Fruit fly (Drosophila melanogaster): Measurements from ENCODE around the gene CG7772.

CG7772 gene

DNA sequence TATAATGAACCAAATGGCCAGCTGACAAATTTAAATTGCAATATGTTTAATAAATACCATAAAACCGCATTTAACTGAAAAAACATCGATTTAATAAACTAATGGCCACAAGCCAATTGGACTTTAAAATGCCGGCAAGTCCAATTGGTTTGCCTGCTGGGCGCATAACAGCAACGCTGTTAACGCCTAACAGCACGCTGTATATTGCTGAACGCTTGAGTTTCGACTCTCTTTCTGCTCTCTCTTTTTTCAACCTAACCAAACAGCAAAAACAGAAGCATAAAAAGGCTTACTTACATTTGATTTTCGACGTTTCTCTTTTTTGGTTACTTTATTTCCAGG is 21.0 kb downstream of the CG7772 start (continued):
- TF ChIP-seq Gsc (GFP tag; IDR thresholded peaks at IDR 0.05): no peak
- peak; percentile 98 for TF ChIP-seq CG17186 (GFP tag; optimal IDR thresholded peaks at IDR 0.05)

DNA sequence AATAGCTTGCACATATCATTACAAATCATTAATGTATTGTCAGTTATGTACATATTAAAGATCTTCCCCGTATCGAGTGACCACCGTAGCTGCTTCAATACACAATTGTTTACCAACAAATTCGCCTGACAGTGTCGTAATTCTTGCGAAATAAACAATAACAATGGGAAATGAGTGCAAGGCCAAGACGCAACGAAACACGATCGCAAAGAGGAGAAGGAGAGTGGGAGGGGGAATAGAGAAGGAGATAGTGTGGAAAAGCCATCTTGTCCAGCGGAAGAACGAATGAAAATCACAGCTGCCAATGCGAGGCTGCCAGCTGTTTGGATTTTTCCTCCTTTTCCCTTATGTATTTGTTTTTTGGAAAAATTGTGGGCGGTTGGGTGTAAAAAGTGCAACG is 21.8 kb downstream of the CG7772 start:
- TF ChIP-seq lab (GFP tag; optimal IDR thresholded peaks at IDR 0.05): no peak
- peak; percentile 20 for TF ChIP-seq stwl (tag; optimal IDR thresholded peaks at IDR 0.05)
- no peak for TF ChIP-seq CG1602 (GFP tag; optimal IDR thresholded peaks at IDR 0.05)
- TF ChIP-seq CG8944 (GFP tag; optimal IDR thresholded peaks at IDR 0.05): no peak
- TF ChIP-seq CG7357 (GFP tag; IDR thresholded peaks at IDR 0.05): no peak
- peak; percentile 55 for TF ChIP-seq sens (GFP tag)
- TF ChIP-seq CG14441 (GFP tag; IDR thresholded peaks at IDR 0.05): no peak
- TF ChIP-seq MTF-1 (GFP tag; optimal IDR thresholded peaks at IDR 0.05; ENCODE audit: borderline replicate concordance): no peak
- peak; percentile 30 for TF ChIP-seq CG15479 (GFP tag; optimal IDR thresholded peaks at IDR 0.05)
- TF ChIP-seq CG10321 (GFP tag; IDR thresholded peaks at IDR 0.05): no peak
- TF ChIP-seq chinmo (GFP tag; IDR thresholded peaks at IDR 0.05; ENCODE audit: partially characterized antibody): 0 out of 4 replicates have a peak, but pooled peaks have one; percentile 62
- TF ChIP-seq H15 (GFP tag; IDR thresholded peaks at IDR 0.05): no peak
- no peak for TF ChIP-seq oc (tag; optimal IDR thresholded peaks at IDR 0.05)
- no peak for TF ChIP-seq tin (GFP tag; optimal IDR thresholded peaks at IDR 0.05)
- no peak for TF ChIP-seq CG11695 (GFP tag; IDR thresholded peaks at IDR 0.05)
- TF ChIP-seq CG31441 (GFP tag; IDR thresholded peaks at IDR 0.05): no peak
- no peak for TF ChIP-seq mam (GFP tag; optimal IDR thresholded peaks at IDR 0.05)
- no peak for TF ChIP-seq Trl (optimal IDR thresholded peaks at IDR 0.05)
- TF ChIP-seq Trl (GFP tag; optimal IDR thresholded peaks at IDR 0.05): no peak
- TF ChIP-seq btn (GFP tag; optimal IDR thresholded peaks at IDR 0.05): no peak

DNA sequence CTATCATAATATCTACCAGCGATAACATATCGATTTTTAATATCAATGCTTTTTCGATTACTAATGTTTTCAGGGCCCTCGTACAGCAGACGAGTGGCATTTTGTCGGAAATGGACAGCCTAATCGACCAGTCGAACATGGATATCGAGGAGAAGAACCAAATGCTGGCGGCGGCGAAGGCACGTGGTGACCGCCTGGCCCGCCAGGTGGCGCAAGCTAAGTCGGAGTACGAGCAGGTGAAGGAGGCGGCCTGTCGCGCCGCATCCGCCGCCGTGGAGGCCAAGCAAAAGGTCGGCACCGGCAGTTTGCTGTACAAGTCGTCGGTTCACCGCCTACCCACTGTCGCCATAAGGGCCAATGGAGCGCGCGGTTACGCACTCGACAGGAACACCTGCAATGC is 22.5 kb downstream of the CG7772 start:
- TF ChIP-seq CG7745 (tag; optimal IDR thresholded peaks at IDR 0.05) (no peak), HLH4C (GFP tag; IDR thresholded peaks at IDR 0.05; ENCODE audit: partially characterized antibody) (0 out of 3 replicates have a peak, but pooled peaks have one; percentile 40), CG30431 (GFP tag; optimal IDR thresholded peaks at IDR 0.05) (no peak), CG2889 (GFP tag; IDR thresholded peaks at IDR 0.05) (0 out of 3 replicates have a peak, but pooled peaks have one; percentile 10), Med (GFP tag) (peak; percentile 53), CG8924 (tag; optimal IDR thresholded peaks at IDR 0.05) (no peak), lov (optimal IDR thresholded peaks at IDR 0.05) (no peak), lov (GFP tag; IDR thresholded peaks at IDR 0.05) (0 out of 3 replicates have a peak, but pooled peaks have one; percentile 24), sisA (GFP tag; IDR thresholded peaks at IDR 0.05) (no peak), sug (tag; optimal IDR thresholded peaks at IDR 0.05) (no peak), HmgZ (tag; optimal IDR thresholded peaks at IDR 0.05) (no peak), pita (GFP tag; optimal IDR thresholded peaks at IDR 0.05) (peak; percentile 24), Eip74EF (GFP tag; optimal IDR thresholded peaks at IDR 0.05) (no peak), CTCF (GFP tag; optimal IDR thresholded peaks at IDR 0.05) (peak; percentile 89), CG6791 (GFP tag; IDR thresholded peaks at IDR 0.05; ENCODE audit: partially characterized antibody) (peak; percentile 50; the same call in 1 of the 3 replicates), ftz-f1 (GFP tag; optimal IDR thresholded peaks at IDR 0.05) (no peak), CG4854 (GFP tag; optimal IDR thresholded peaks at IDR 0.05) (no peak), stwl (tag; optimal IDR thresholded peaks at IDR 0.05) (peak; percentile 31)

DNA sequence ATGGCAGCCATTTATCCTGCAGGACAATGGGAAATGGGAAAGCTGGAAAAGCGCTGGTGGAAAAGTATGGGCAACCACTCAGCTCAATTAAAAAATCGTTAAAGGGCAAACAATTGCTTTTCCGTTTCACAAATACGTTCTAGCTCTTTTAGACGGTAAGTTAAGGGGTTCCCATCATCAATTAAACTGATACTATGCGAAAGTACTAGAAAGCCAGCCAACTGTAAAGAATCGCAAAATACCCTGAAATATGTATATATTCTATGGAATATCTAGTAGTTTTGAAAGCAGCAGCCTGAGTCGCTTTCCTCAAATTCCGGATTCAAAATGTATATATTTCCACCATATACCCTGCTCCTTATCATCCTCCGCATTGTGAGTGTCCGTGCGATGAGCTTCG is 23.6 kb downstream of the CG7772 start, which contains the start of gene CG12985:
Gene CG12985 (plus strand): TSS at position 301 of the 400 bp plus-strand sequence.
- TF ChIP-seq CG10209 (GFP tag; optimal IDR thresholded peaks at IDR 0.05): no peak
- no peak for TF ChIP-seq ranshi (GFP tag; IDR thresholded peaks at IDR 0.05)
- TF ChIP-seq Trl (optimal IDR thresholded peaks at IDR 0.05): no peak
- no peak for TF ChIP-seq Trl (GFP tag; optimal IDR thresholded peaks at IDR 0.05)
- no peak for TF ChIP-seq Ptx1 (GFP tag; IDR thresholded peaks at IDR 0.05)
- no peak for TF ChIP-seq yki (optimal IDR thresholded peaks at IDR 0.05)
- no peak for TF ChIP-seq CG11504 (tag; optimal IDR thresholded peaks at IDR 0.05)

All from whole organism, embryonic.